Worm (Caenorhabditis elegans): ENCODE results near the gene glb-3.

glb-3 gene

DNA sequence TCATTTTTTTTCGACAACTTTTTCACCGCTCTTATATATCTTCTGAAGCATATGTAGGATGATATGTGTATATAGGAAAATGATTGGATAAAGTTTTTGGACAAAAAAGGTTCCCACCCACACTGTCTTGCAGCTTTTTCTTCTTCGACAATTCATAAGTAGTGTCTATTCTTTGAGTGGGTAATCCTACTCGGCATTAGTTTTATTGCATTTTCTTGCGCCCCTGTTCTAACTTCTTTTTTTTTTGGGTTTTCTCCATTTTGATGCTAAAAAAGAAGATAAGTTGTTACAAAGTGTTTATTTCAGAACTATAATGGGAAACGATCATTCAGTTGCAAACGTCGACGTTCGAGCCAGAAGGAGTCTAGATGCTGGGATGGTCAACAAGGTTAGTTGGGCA is at the start of gene glb-3:
TSS of gene glb-3 (plus strand) at position 301 of the 400 bp plus-strand sequence.
- TF ChIP-seq nhr-19 (GFP tag; conservative IDR thresholded peaks at IDR 0.05) (no peak), pag-3 (tag; optimal IDR thresholded peaks at IDR 0.05; ENCODE audit: borderline replicate concordance, insufficient read depth) (no peak), ama-1 (optimal IDR thresholded peaks at IDR 0.05) (no peak), jun-1 (tag; optimal IDR thresholded peaks at IDR 0.05) (no peak)

ce11 chrV:11087119-11087518 is 47.3 kb upstream of the glb-3 start:
- TF ChIP-seq nhr-76 (tag; optimal IDR thresholded peaks at IDR 0.05), result no peak
- TF ChIP-seq C34B4.2 (tag; optimal IDR thresholded peaks at IDR 0.05), result no peak
- no peak for TF ChIP-seq lin-15B (tag; optimal IDR thresholded peaks at IDR 0.05)
- TF ChIP-seq pqm-1 (tag; optimal IDR thresholded peaks at IDR 0.05), result no peak
- TF ChIP-seq elt-2 (tag; optimal IDR thresholded peaks at IDR 0.05), result peak; percentile 99
- TF ChIP-seq fkh-8 (tag; optimal IDR thresholded peaks at IDR 0.05), result no peak
- TF ChIP-seq grh-1 (GFP tag; IDR thresholded peaks at IDR 0.05), result no peak
- no peak for TF ChIP-seq unc-98 (GFP tag; IDR thresholded peaks at IDR 0.05)
- TF ChIP-seq ceh-63 (GFP tag; optimal IDR thresholded peaks at IDR 0.05), result no peak
- TF ChIP-seq isw-1 (GFP tag; IDR thresholded peaks at IDR 0.05), result no peak
- TF ChIP-seq sox-4 (tag; optimal IDR thresholded peaks at IDR 0.05), result no peak
- TF ChIP-seq ztf-11 (tag; optimal IDR thresholded peaks at IDR 0.05), result no peak
- peak; percentile 3 for TF ChIP-seq blmp-1 (tag; optimal IDR thresholded peaks at IDR 0.05)
- TF ChIP-seq efl-1 (optimal IDR thresholded peaks at IDR 0.05), result no peak
- peak in 1 of 2 experiments; percentile 39 for TF ChIP-seq efl-1 (GFP tag; optimal IDR thresholded peaks at IDR 0.05 in 1 of 2)
- no peak for TF ChIP-seq dpl-1 (GFP tag; optimal IDR thresholded peaks at IDR 0.05)
- peak; percentile 8 for TF ChIP-seq nhr-71 (tag; optimal IDR thresholded peaks at IDR 0.05)
- TF ChIP-seq unc-30 (tag; optimal IDR thresholded peaks at IDR 0.05), result no peak
- no peak for TF ChIP-seq fkh-10 (GFP tag; optimal IDR thresholded peaks at IDR 0.05)
- no peak for TF ChIP-seq nhr-19 (GFP tag; conservative IDR thresholded peaks at IDR 0.05)
- peak in 2 of 6 experiments; percentile 67 to 75 for TF ChIP-seq elt-3 (tag; optimal IDR thresholded peaks at IDR 0.05)
- TF ChIP-seq efl-3 (GFP tag; optimal IDR thresholded peaks at IDR 0.05), result no peak
- TF ChIP-seq ceh-88 (GFP tag; IDR thresholded peaks at IDR 0.05), result no peak
- peak; percentile 17 for TF ChIP-seq nhr-90 (tag; optimal IDR thresholded peaks at IDR 0.05; ENCODE audit: poor library complexity)
- TF ChIP-seq lin-14 (GFP tag; optimal IDR thresholded peaks at IDR 0.05), result peak; percentile 32
- no peak for TF ChIP-seq ama-1 (optimal IDR thresholded peaks at IDR 0.05)
- no peak for TF ChIP-seq ztf-4 (tag; optimal IDR thresholded peaks at IDR 0.05)
- peak; percentile 40 for TF ChIP-seq nhr-20 (tag; optimal IDR thresholded peaks at IDR 0.05)
- TF ChIP-seq dsc-1 (tag; optimal IDR thresholded peaks at IDR 0.05), result no peak
- TF ChIP-seq mef-2 (tag; optimal IDR thresholded peaks at IDR 0.05), result no peak
- no peak for TF ChIP-seq nhr-77 (tag; optimal IDR thresholded peaks at IDR 0.05)
- no peak for TF ChIP-seq vab-15 (tag; optimal IDR thresholded peaks at IDR 0.05)
- TF ChIP-seq snu-23 (GFP tag; optimal IDR thresholded peaks at IDR 0.05), result no peak
- no peak for TF ChIP-seq zag-1 (tag; optimal IDR thresholded peaks at IDR 0.05)
- TF ChIP-seq fos-1 (tag; optimal IDR thresholded peaks at IDR 0.05), result no peak
- TF ChIP-seq sptf-1 (tag; optimal IDR thresholded peaks at IDR 0.05), result no peak
- no peak for TF ChIP-seq ceh-8 (GFP tag; optimal IDR thresholded peaks at IDR 0.05)
- TF ChIP-seq lir-3 (tag; optimal IDR thresholded peaks at IDR 0.05; ENCODE audit: poor library complexity), result no peak
- no peak for TF ChIP-seq snpc-4 (tag; optimal IDR thresholded peaks at IDR 0.05)
- TF ChIP-seq skn-1 (tag; optimal IDR thresholded peaks at IDR 0.05), result no peak
- no peak for TF ChIP-seq ceh-90 (tag; optimal IDR thresholded peaks at IDR 0.05)
- TF ChIP-seq Y116A8C.19 (tag; optimal IDR thresholded peaks at IDR 0.05; ENCODE audit: borderline replicate concordance), result no peak
- TF ChIP-seq nhr-84 (tag; optimal IDR thresholded peaks at IDR 0.05), result no peak

All from whole organism, L1 larva.